Worm (Caenorhabditis elegans) whole organism, L4/young adult: Measurements from ENCODE around the gene F14D2.7.

Experiments used
- W03F9.2 ChIP-seq: fragments of 150-350 bp; optimal IDR thresholded peaks from 2 replicates; lab custom pipeline; 2014; ENCODE audit warnings: missing biosample characterization, missing genetic modification characterization
- dao-5 ChIP-seq: sonication (generic microtip); optimal IDR thresholded peaks from 2 replicates; lab custom pipeline; 2016; ENCODE audit warnings: missing genotype, missing genetic modification characterization, moderate library complexity, missing compliant biosample characterization
- him-1 ChIP-seq: sonication (generic microtip); optimal IDR thresholded peaks from 2 replicates; lab custom pipeline; 2016; ENCODE audit warnings: missing genotype, missing genetic modification reagents, missing genetic modification characterization, missing compliant biosample characterization

The F14D2.7 gene

ce11 chrII:3349820-3350291 lies 11.4 kb upstream of the F14D2.7 start, which contains the start of gene F14D2.8:
Gene F14D2.8 (minus strand): TSS chrII:3349870.
- TF ChIP-seq him-1 (tag; lab: Kevin White, UChicago) (no peak), dao-5 (no peak), W03F9.2 (no peak)

- TF ChIP-seq dao-5, result no peak
- TF ChIP-seq him-1 (tag; lab: Kevin White, UChicago), result no peak
- no peak for TF ChIP-seq W03F9.2
Measured at ce11 chrII:3347940-3348610, 9.6 kb upstream of the F14D2.7 start, which contains the start of the genes F14D2.14 and bath-29. Gene F14D2.14 (minus strand): TSS chrII:3347990. Gene bath-29 (plus strand): TSS chrII:3348560.

- TF ChIP-seq dao-5, result no peak
Measured at ce11 chrII:3346328-3346780, 7.9 kb upstream of the F14D2.7 start, which contains the start of gene bath-30. Gene bath-30 (minus strand): TSS chrII:3346378.

- no peak for TF ChIP-seq dao-5
- no peak for TF ChIP-seq W03F9.2
- no peak for TF ChIP-seq him-1 (tag; lab: Kevin White, UChicago)
Measured at ce11 chrII:3344917-3345316, 6.5 kb upstream of the F14D2.7 start, which contains the start of gene bath-28. Gene bath-28 (minus strand): TSS chrII:3344967.

ce11 chrII:3343714-3344113 lies 5.3 kb upstream of the F14D2.7 start, which contains the start of gene F14D2.15:
Gene F14D2.15 (minus strand): TSS chrII:3343814.
- TF ChIP-seq W03F9.2 (no peak), him-1 (tag; lab: Kevin White, UChicago) (no peak), dao-5 (no peak)

- TF ChIP-seq him-1 (tag; lab: Kevin White, UChicago) (no peak), W03F9.2 (no peak), dao-5 (no peak)
Measured at ce11 chrII:3341989-3342388, 3.5 kb upstream of the F14D2.7 start, which contains the start of gene F14D2.11. Gene F14D2.11 (minus strand): TSS chrII:3342089.

ce11 chrII:3340818-3341217 lies 2.4 kb upstream of the F14D2.7 start:
- TF ChIP-seq dao-5 (no peak), W03F9.2 (no peak)

ce11 chrII:3340251-3340650 lies 1.8 kb upstream of the F14D2.7 start, which contains the start of gene F14D2.5:
Gene F14D2.5 (plus strand): TSS chrII:3340551.
- TF ChIP-seq dao-5, result no peak

- TF ChIP-seq dao-5 (no peak), W03F9.2 (no peak), him-1 (tag; lab: Kevin White, UChicago) (no peak)
Measured at ce11 chrII:3337039-3337438, 1.4 kb downstream of the F14D2.7 start, which contains the start of gene F14D2.19. Gene F14D2.19 (minus strand): TSS chrII:3337139.

- TF ChIP-seq W03F9.2, result no peak
- no peak for TF ChIP-seq him-1 (tag; lab: Kevin White, UChicago)
- no peak for TF ChIP-seq dao-5
Measured at ce11 chrII:3332039-3332438, 6.4 kb downstream of the F14D2.7 start, which contains the start of gene irld-27. Gene irld-27 (plus strand): TSS chrII:3332339.

ce11 chrII:3327104-3327503 lies 11.4 kb downstream of the F14D2.7 start, which contains the start of gene Y46D2A.3:
Gene Y46D2A.3 (minus strand): TSS chrII:3327204.
- TF ChIP-seq dao-5 (no peak), him-1 (tag; lab: Kevin White, UChicago) (no peak), W03F9.2 (no peak)

- no peak for TF ChIP-seq W03F9.2
- TF ChIP-seq dao-5, result no peak
- TF ChIP-seq him-1 (tag; lab: Kevin White, UChicago), result no peak
Measured at ce11 chrII:3323179-3323578, 15.3 kb downstream of the F14D2.7 start, which contains the start of gene Y46D2A.2. Gene Y46D2A.2 (minus strand): TSS chrII:3323279.

- TF ChIP-seq dao-5 (no peak), him-1 (tag; lab: Kevin White, UChicago) (no peak), W03F9.2 (no peak)
Measured at ce11 chrII:3322257-3322656, 16.2 kb downstream of the F14D2.7 start, which contains the start of gene Y46D2A.1. Gene Y46D2A.1 (plus strand): TSS chrII:3322557.

ce11 chrII:3318839-3319238 lies 19.6 kb downstream of the F14D2.7 start:
- TF ChIP-seq W03F9.2 (no peak), dao-5 (no peak), him-1 (tag; lab: Kevin White, UChicago) (no peak)

- TF ChIP-seq him-1 (tag; lab: Kevin White, UChicago) (no peak), dao-5 (no peak), W03F9.2 (no peak)
Measured at ce11 chrII:3313442-3313841, 25.0 kb downstream of the F14D2.7 start, which contains the start of gene F39E9.6. Gene F39E9.6 (minus strand): TSS chrII:3313542.
